Fruit fly (Drosophila melanogaster) whole organism, pupa: ENCODE results near the gene CG11052.

Experiments
- CG10348 ChIP-seq: fragments of 200-800 bp; sonication (Bioruptor generic); IDR thresholded peaks from 2 replicates; pipeline ENCODE4 v1.3.6; 2022; ENCODE audit warnings: missing biosample characterization, missing genetic modification characterization
- CG12605 ChIP-seq: fragments of 200-800 bp; sonication (Bioruptor generic); IDR thresholded peaks from 2 replicates; pipeline ENCODE4 v1.3.6; 2022; ENCODE audit warnings: missing biosample characterization, missing genetic modification characterization
- CG13204 ChIP-seq: fragments of 200-800 bp; sonication (Bioruptor generic); optimal IDR thresholded peaks from 2 replicates; lab custom pipeline; 2018; ENCODE audit warnings: missing biosample characterization, mild to moderate bottlenecking, missing genetic modification characterization, moderate library complexity
- CG14655 ChIP-seq: fragments of 200-800 bp; sonication (Bioruptor generic); optimal IDR thresholded peaks from 3 replicates; lab custom pipeline; 2017; ENCODE audit warnings: mild to moderate bottlenecking, missing biosample characterization, missing genetic modification reagents, missing genetic modification characterization
- CG15710 ChIP-seq: fragments of 200-800 bp; sonication (Bioruptor generic); optimal IDR thresholded peaks from 2 replicates; lab custom pipeline; 2018; ENCODE audit warnings: missing biosample characterization, mild to moderate bottlenecking, missing genetic modification characterization, moderate library complexity
- CG17806 ChIP-seq: fragments of 200-800 bp; sonication (Bioruptor generic); optimal IDR thresholded peaks from 2 replicates; lab custom pipeline; 2018; ENCODE audit warnings: missing biosample characterization, mild to moderate bottlenecking, missing genetic modification characterization, moderate library complexity
- CG32121 ChIP-seq: fragments of 200-800 bp; sonication (Bioruptor generic); IDR thresholded peaks from 2 replicates; pipeline ENCODE4 v1.3.6; 2022; ENCODE audit warnings: missing biosample characterization, missing genetic modification characterization
- CG34367 ChIP-seq: fragments of 200-800 bp; sonication (Bioruptor generic); optimal IDR thresholded peaks from 2 replicates; lab custom pipeline; 2018; ENCODE audit warnings: missing biosample characterization, mild to moderate bottlenecking, missing genetic modification characterization
- CG4496 ChIP-seq: fragments of 200-800 bp; sonication (Bioruptor generic); IDR thresholded peaks from 3 replicates; pipeline ENCODE4 v1.3.6; 2022; ENCODE audit warnings: missing biosample characterization, missing genetic modification characterization
- CG8159 ChIP-seq: fragments of 200-800 bp; sonication (Bioruptor generic); optimal IDR thresholded peaks from 3 replicates; lab custom pipeline; 2018; ENCODE audit warnings: missing biosample characterization, mild to moderate bottlenecking, missing genetic modification characterization, moderate library complexity
- CG8301 ChIP-seq: fragments of 200-800 bp; sonication (Bioruptor generic); optimal IDR thresholded peaks from 2 replicates; lab custom pipeline; 2018; ENCODE audit warnings: missing biosample characterization, mild to moderate bottlenecking, missing genetic modification characterization
- CG9948 ChIP-seq: fragments of 200-800 bp; sonication (Bioruptor generic); optimal IDR thresholded peaks from 2 replicates; lab custom pipeline; 2018; ENCODE audit warnings: missing biosample characterization, mild to moderate bottlenecking, missing genetic modification characterization, moderate library complexity
- D1 ChIP-seq: fragments of 200-800 bp; sonication (Bioruptor generic); optimal IDR thresholded peaks from 2 replicates; lab custom pipeline; 2018; ENCODE audit warnings: missing biosample characterization, mild to moderate bottlenecking, missing genetic modification characterization, moderate library complexity
- EcR ChIP-seq: fragments of 200-800 bp; sonication (Bioruptor generic); optimal IDR thresholded peaks from 3 replicates; lab custom pipeline; 2019; ENCODE audit warnings: missing biosample characterization, missing genetic modification characterization, mild to moderate bottlenecking, moderate library complexity, missing genetic modification reagents
- Ets98B ChIP-seq: fragments of 200-800 bp; sonication (Bioruptor generic); IDR thresholded peaks from 2 replicates; pipeline ENCODE4 v1.3.6; 2022; ENCODE audit warnings: missing biosample characterization, missing genetic modification characterization
- Pif1A ChIP-seq: fragments of 200-800 bp; sonication (Bioruptor generic); optimal IDR thresholded peaks from 3 replicates; lab custom pipeline; 2016; ENCODE audit warnings: missing biosample characterization, missing genetic modification characterization
- Pif1B ChIP-seq: fragments of 200-800 bp; sonication (Bioruptor generic); optimal IDR thresholded peaks from 3 replicates; lab custom pipeline; 2016; ENCODE audit warnings: missing biosample characterization, missing genetic modification characterization
- Snoo ChIP-seq: fragments of 200-800 bp; sonication (Bioruptor generic); optimal IDR thresholded peaks from 3 replicates; lab custom pipeline; 2017; ENCODE audit warnings: missing biosample characterization, mild to moderate bottlenecking, missing genetic modification characterization, inconsistent platforms
- fd96Ca ChIP-seq: fragments of 200-800 bp; sonication (Bioruptor generic); IDR thresholded peaks from 3 replicates; pipeline ENCODE4 v1.3.6; 2022; ENCODE audit warnings: missing biosample characterization, missing genetic modification characterization
- gl ChIP-seq: fragments of 200-800 bp; sonication (Bioruptor generic); optimal IDR thresholded peaks from 2 replicates; lab custom pipeline; 2018; ENCODE audit warnings: missing biosample characterization, mild to moderate bottlenecking, missing genetic modification characterization
- rn ChIP-seq: fragments of 200-800 bp; sonication (Bioruptor generic); IDR thresholded peaks from 2 replicates; pipeline ENCODE4 v1.3.6; 2022; ENCODE audit warnings: missing biosample characterization, missing genetic modification characterization

CG11052 gene

DNA sequence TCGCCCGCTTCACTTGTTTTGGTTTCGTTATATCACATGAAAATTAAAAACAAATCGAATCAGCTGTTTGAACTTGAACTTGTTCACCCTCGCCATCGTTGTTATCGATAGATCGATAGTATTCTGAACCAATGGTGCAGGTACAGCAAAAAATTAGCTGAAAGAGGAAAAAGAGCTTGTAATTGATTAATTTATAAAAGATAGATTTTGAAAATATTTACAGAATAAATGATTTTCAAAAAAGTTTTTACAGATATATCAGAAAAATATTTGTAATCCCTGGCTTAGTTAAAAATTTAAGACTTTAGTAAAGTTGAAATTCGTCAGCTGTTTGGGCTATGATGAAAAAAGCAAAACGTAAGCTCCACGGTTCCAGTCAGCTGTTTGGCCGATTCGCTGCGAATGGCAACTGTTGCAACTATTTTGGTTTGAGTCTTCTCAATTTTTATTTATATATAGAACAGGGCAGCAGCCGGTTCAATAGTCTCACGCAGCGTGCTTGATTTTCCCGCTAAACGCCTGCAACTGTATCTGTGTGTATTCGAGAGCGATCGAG lies 23.9 kb upstream of the CG11052 start, which contains the start of the genes CG11035 and unc-45:
Gene CG11035, minus strand, starts transcription at position 87 of the 556 bp plus-strand sequence.
Gene unc-45, plus strand, starts transcription at position 379 of the 556 bp plus-strand sequence.
- peak; percentile 3 for TF ChIP-seq CG9948 (tag; lab: Kevin White, UChicago)
- TF ChIP-seq Snoo = no peak
- no peak for TF ChIP-seq rn
- peak; percentile 34 for TF ChIP-seq CG17806 (tag; lab: Kevin White, UChicago)
- TF ChIP-seq Pif1B (GFP tag; lab: Kevin White, UChicago) = no peak
- TF ChIP-seq EcR (GFP tag; lab: Kevin White, UChicago) = peak; percentile 87
- TF ChIP-seq Pif1A = no peak
- TF ChIP-seq CG4496 (GFP tag; lab: Robert Waterston, UW) = 0 out of 3 replicates have a peak, but pooled peaks have one; percentile 61
- TF ChIP-seq fd96Ca (GFP tag; lab: Robert Waterston, UW) = no peak
- no peak for TF ChIP-seq CG10348 (GFP tag; lab: Robert Waterston, UW)
- TF ChIP-seq gl (tag; lab: Kevin White, UChicago) = no peak
- TF ChIP-seq D1 (tag; lab: Kevin White, UChicago) = no peak
- TF ChIP-seq CG8301 (tag; lab: Kevin White, UChicago) = peak; percentile 20
- TF ChIP-seq CG15710 (tag; lab: Kevin White, UChicago) = peak; percentile 38
- peak; percentile 39 for TF ChIP-seq CG8159 (tag; lab: Kevin White, UChicago)
- peak; percentile 49 for TF ChIP-seq CG14655 (GFP tag; lab: Kevin White, UChicago)
- TF ChIP-seq CG13204 (GFP tag; lab: Kevin White, UChicago) = no peak
- TF ChIP-seq CG12605 (GFP tag; lab: Robert Waterston, UW) = no peak
- TF ChIP-seq CG32121 (GFP tag; lab: Robert Waterston, UW) = 0 out of 2 replicates have a peak, but pooled peaks have one; percentile 42
- no peak; the same call in 1 of the 2 replicates for TF ChIP-seq Ets98B (GFP tag; lab: Robert Waterston, UW)
- TF ChIP-seq CG34367 (tag; lab: Kevin White, UChicago) = no peak

DNA sequence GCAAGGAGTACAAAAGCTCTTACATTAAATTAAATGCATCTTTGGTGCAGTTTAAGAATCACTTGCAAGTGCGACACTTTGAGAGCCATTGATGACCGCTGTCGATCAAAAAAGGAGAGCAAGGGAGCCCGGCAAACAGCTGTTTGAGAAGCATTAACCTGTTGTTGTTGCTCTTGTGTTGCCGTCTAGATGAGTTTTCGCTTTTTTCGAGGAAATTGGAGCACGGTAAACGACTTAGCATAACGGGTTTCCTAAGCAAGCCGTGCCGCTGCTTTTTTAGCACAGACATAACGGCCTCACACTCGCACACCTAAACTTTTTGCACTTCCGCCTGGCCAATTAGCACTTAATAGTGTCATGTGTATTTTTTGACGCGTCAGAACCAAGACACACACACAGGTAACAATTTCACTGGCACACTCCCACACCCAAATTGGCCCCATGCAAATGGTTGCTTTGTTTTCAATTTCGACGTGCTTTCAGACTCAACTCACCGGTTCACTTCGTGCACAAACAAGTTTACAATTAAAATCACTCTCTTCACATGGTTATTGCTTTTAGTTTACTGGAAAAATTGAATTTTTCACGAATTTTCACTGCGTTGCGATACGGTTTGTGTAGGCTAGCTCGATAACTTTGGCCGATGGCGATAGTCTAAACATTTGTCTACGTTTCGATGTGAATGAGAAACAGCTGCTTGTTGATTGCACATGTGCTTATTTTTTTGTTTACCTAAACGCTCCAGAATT lies 21.2 kb upstream of the CG11052 start, which contains the start of the genes CG10903 and CG2747:
Gene CG10903, plus strand, starts transcription at position 261 of the 749 bp plus-strand sequence.
Gene CG2747, minus strand, starts transcription at position 640 of the 749 bp plus-strand sequence.
- TF ChIP-seq EcR (GFP tag; lab: Kevin White, UChicago) (peak; percentile 43), CG17806 (tag; lab: Kevin White, UChicago) (no peak), CG4496 (GFP tag; lab: Robert Waterston, UW) (peak; percentile 41; the same call in 1 of the 3 replicates)
- TF ChIP-seq, all 21 proteins: peak for 2

DNA sequence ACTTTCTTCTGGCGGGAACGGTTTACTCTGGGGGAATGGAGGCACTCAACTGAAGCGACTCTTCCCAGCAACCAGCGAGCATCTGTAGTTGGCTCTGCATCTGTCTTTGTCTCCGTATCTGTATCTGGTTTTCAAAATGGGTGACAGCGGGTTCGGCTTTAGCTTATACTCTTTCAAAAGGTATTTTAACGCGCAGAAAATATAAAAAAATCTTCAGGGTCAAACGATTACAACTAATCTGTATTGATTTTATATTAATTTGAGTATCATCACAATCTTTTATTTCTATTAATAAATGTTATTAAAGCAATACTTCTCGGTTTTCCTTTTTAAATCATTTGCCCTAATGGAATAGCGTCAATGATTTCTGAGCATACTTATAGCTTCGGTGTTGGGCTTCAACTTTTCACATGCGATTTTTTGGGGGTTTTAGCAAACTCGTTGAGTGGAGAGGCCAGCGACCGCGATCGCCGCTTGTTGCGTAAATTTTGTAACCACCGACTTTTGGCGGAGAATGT lies 20.5 kb upstream of the CG11052 start, which contains the start of gene ImpE3:
Gene ImpE3, minus strand, starts transcription at position 51 of the 518 bp plus-strand sequence.
- TF ChIP-seq CG14655 (GFP tag; lab: Kevin White, UChicago) = peak; percentile 41
- no peak for TF ChIP-seq CG32121 (GFP tag; lab: Robert Waterston, UW)
- TF ChIP-seq CG12605 (GFP tag; lab: Robert Waterston, UW) = no peak
- no peak for TF ChIP-seq CG4496 (GFP tag; lab: Robert Waterston, UW)
- no peak for TF ChIP-seq gl (tag; lab: Kevin White, UChicago)
- no peak for TF ChIP-seq CG9948 (tag; lab: Kevin White, UChicago)
- peak; percentile 36 for TF ChIP-seq CG8159 (tag; lab: Kevin White, UChicago)
- TF ChIP-seq CG8301 (tag; lab: Kevin White, UChicago) = peak; percentile 61
- TF ChIP-seq CG17806 (tag; lab: Kevin White, UChicago) = peak; percentile 25
- peak; percentile 36 for TF ChIP-seq CG15710 (tag; lab: Kevin White, UChicago)
- TF ChIP-seq Pif1A = peak; percentile 43
- peak; percentile 32 for TF ChIP-seq EcR (GFP tag; lab: Kevin White, UChicago)
- no peak for TF ChIP-seq rn
- TF ChIP-seq D1 (tag; lab: Kevin White, UChicago) = no peak
- no peak for TF ChIP-seq CG10348 (GFP tag; lab: Robert Waterston, UW)
- no peak for TF ChIP-seq CG13204 (GFP tag; lab: Kevin White, UChicago)
- TF ChIP-seq CG34367 (tag; lab: Kevin White, UChicago) = no peak
- TF ChIP-seq fd96Ca (GFP tag; lab: Robert Waterston, UW) = no peak
- peak; percentile 20; the same call in 1 of the 2 replicates for TF ChIP-seq Ets98B (GFP tag; lab: Robert Waterston, UW)
- peak; percentile 72 for TF ChIP-seq Snoo
- TF ChIP-seq Pif1B (GFP tag; lab: Kevin White, UChicago) = peak; percentile 36

DNA sequence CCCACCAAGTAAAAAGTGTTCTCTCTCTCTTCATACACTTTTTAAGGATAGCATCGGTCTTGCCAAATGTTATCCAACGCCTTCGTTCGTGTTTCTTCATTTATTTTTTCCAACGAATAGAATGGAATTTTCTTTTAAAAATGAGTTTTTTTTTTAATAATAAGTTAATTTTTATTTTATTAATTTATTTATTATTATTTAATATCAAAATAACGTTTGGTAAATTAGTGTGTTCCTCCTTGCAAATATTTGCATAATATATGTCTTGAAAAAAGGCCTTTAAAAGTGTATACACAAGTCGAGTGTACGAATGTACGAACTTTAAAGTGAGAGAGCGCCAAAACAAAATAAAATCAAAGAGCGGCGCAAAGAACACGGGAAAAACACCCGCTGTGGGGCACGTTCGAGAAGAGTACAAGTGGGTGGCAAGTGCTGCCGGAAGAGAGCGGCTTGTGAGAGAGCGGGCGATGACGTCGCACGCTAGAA lies 18.1 kb upstream of the CG11052 start:
- peak; percentile 43; the same call in 1 of the 3 replicates for TF ChIP-seq CG4496 (GFP tag; lab: Robert Waterston, UW)
- peak; percentile 87 for TF ChIP-seq CG9948 (tag; lab: Kevin White, UChicago)
- TF ChIP-seq D1 (tag; lab: Kevin White, UChicago) = peak; percentile 85
- TF ChIP-seq gl (tag; lab: Kevin White, UChicago) = no peak
- peak; percentile 43 for TF ChIP-seq EcR (GFP tag; lab: Kevin White, UChicago)
- TF ChIP-seq Snoo = peak; percentile 85
- peak; percentile 80 for TF ChIP-seq CG17806 (tag; lab: Kevin White, UChicago)
- peak; percentile 85 for TF ChIP-seq CG34367 (tag; lab: Kevin White, UChicago)
- TF ChIP-seq CG10348 (GFP tag; lab: Robert Waterston, UW) = 0 out of 2 replicates have a peak, but pooled peaks have one; percentile 11
- peak; percentile 38 for TF ChIP-seq Pif1A
- TF ChIP-seq CG12605 (GFP tag; lab: Robert Waterston, UW) = peak; percentile 62
- no peak for TF ChIP-seq fd96Ca (GFP tag; lab: Robert Waterston, UW)
- peak; percentile 91 for TF ChIP-seq CG8159 (tag; lab: Kevin White, UChicago)
- peak; percentile 65 for TF ChIP-seq Ets98B (GFP tag; lab: Robert Waterston, UW)
- peak; percentile 86 for TF ChIP-seq Pif1B (GFP tag; lab: Kevin White, UChicago)
- peak; percentile 63 for TF ChIP-seq CG32121 (GFP tag; lab: Robert Waterston, UW)
- TF ChIP-seq CG14655 (GFP tag; lab: Kevin White, UChicago) = peak; percentile 93
- no peak for TF ChIP-seq rn
- TF ChIP-seq CG8301 (tag; lab: Kevin White, UChicago) = peak; percentile 55
- TF ChIP-seq CG13204 (GFP tag; lab: Kevin White, UChicago) = peak; percentile 79
- peak; percentile 93 for TF ChIP-seq CG15710 (tag; lab: Kevin White, UChicago)
